Worm (Caenorhabditis elegans) whole organism, L1 larva: ENCODE data around the gene F46B6.6.

Experiments used
- C16A3.4 ChIP-seq: fragments of 150-350 bp; optimal IDR thresholded peaks from 2 replicates; lab custom pipeline; 2014; ENCODE audit warnings: missing biosample characterization, missing genetic modification characterization
- C34B4.2 ChIP-seq: sonication (generic microtip); optimal IDR thresholded peaks from 2 replicates; lab custom pipeline; 2017; ENCODE audit warnings: mild to moderate bottlenecking, missing genetic modification characterization, missing compliant biosample characterization
- Y116A8C.19 ChIP-seq: sonication (generic microtip); optimal IDR thresholded peaks from 2 replicates; lab custom pipeline; 2016; ENCODE audit warnings: missing compliant biosample characterization, missing genetic modification characterization, borderline replicate concordance
- alr-1 ChIP-seq: fragments of 200-800 bp; sonication (Bioruptor generic); optimal IDR thresholded peaks from 2 replicates; lab custom pipeline; 2018; ENCODE audit warnings: borderline replicate concordance, mild to moderate bottlenecking, missing genetic modification characterization, missing compliant biosample characterization
- aly-2 ChIP-seq: fragments of 150-350 bp; optimal IDR thresholded peaks from 2 replicates; lab custom pipeline; 2014; ENCODE audit warnings: missing biosample characterization, missing genetic modification characterization
- ama-1 ChIP-seq: fragments of 150-350 bp; optimal IDR thresholded peaks from 2 replicates; lab custom pipeline; 2014
- blmp-1 ChIP-seq: fragments of 150-350 bp; optimal IDR thresholded peaks from 2 replicates; lab custom pipeline; 2014; ENCODE audit warnings: missing biosample characterization, missing genetic modification characterization
- ceh-8 ChIP-seq: fragments of 200-800 bp; sonication (Bioruptor generic); optimal IDR thresholded peaks from 2 replicates; lab custom pipeline; 2018; ENCODE audit warnings: mild to moderate bottlenecking, missing genetic modification characterization, moderate library complexity, missing compliant biosample characterization
- ceh-82 ChIP-seq, 3 experiments: fragments of 150-350 bp in 1 of 3; sonication (generic microtip) in 2 of 3; optimal IDR thresholded peaks; 2 replicates each; lab custom pipeline; 2014 to 2017; ENCODE audit warnings: missing biosample characterization in 3 of 3, missing genetic modification characterization in 3 of 3
- ceh-90 ChIP-seq: sonication (generic microtip); optimal IDR thresholded peaks from 2 replicates; lab custom pipeline; 2016; ENCODE audit warnings: missing genetic modification characterization, missing compliant biosample characterization
- ces-1 ChIP-seq: fragments of 150-350 bp; optimal IDR thresholded peaks from 2 replicates; lab custom pipeline; 2014; ENCODE audit warnings: missing biosample characterization, missing genetic modification reagents, missing genetic modification characterization
- dsc-1 ChIP-seq: sonication (generic microtip); optimal IDR thresholded peaks from 2 replicates; lab custom pipeline; 2016; ENCODE audit warnings: mild to moderate bottlenecking, missing genetic modification characterization, missing compliant biosample characterization
- efl-1 ChIP-seq, 4 experiments: fragments of 150-350 bp; optimal IDR thresholded peaks in 3 of 4; peaks in 1 of 4; 1 replicate in 1 of 4; 2 replicates in 3 of 4; lab custom pipeline; 2014; ENCODE audit warnings: missing biosample characterization in 2 of 4, missing genetic modification characterization in 2 of 4, missing genetic modification reagents in 2 of 4
- efl-3 ChIP-seq: fragments of 200-800 bp; sonication (Bioruptor generic); optimal IDR thresholded peaks from 2 replicates; lab custom pipeline; 2018; ENCODE audit warnings: mild to moderate bottlenecking, missing genetic modification characterization, missing compliant biosample characterization
- egl-27 ChIP-seq, 2 experiments: fragments of 150-350 bp in 1 of 2; sonication (generic microtip); optimal IDR thresholded peaks; 3 replicates each; lab custom pipeline; 2017 to 2018; ENCODE audit warnings: missing biosample characterization in 2 of 2, missing genetic modification characterization in 2 of 2, missing genetic modification reagents in 2 of 2
- fkh-4 ChIP-seq: sonication (generic microtip); optimal IDR thresholded peaks from 2 replicates; lab custom pipeline; 2016; ENCODE audit warnings: missing compliant biosample characterization, missing genetic modification characterization, borderline replicate concordance
- fos-1 ChIP-seq: fragments of 150-350 bp; optimal IDR thresholded peaks from 2 replicates; lab custom pipeline; 2014; ENCODE audit warnings: missing biosample characterization, missing genetic modification characterization
- grh-1 ChIP-seq: fragments of 200-800 bp; sonication (Bioruptor generic); IDR thresholded peaks from 2 replicates; pipeline ENCODE4 v1.3.6; 2022; ENCODE audit warnings: missing genetic modification reagents, missing genetic modification characterization, missing compliant biosample characterization
- hlh-17 ChIP-seq: fragments of 200-800 bp; sonication (Bioruptor generic); optimal IDR thresholded peaks from 2 replicates; lab custom pipeline; 2018; ENCODE audit warnings: missing genetic modification characterization, mild to moderate bottlenecking, missing compliant biosample characterization, moderate library complexity, borderline replicate concordance
- hpl-2 ChIP-seq: fragments of 150-350 bp; optimal IDR thresholded peaks from 2 replicates; lab custom pipeline; 2014; ENCODE audit warnings: missing biosample characterization, missing genetic modification reagents, missing genetic modification characterization
- isw-1 ChIP-seq: fragments of 200-800 bp; sonication (Bioruptor generic); IDR thresholded peaks from 2 replicates; pipeline ENCODE4 v1.3.6; 2022; ENCODE audit warnings: missing genetic modification characterization, missing compliant biosample characterization
- jun-1 ChIP-seq: fragments of 150-350 bp; optimal IDR thresholded peaks from 2 replicates; lab custom pipeline; 2014; ENCODE audit warnings: missing biosample characterization, missing genetic modification reagents, missing genetic modification characterization
- lin-13 ChIP-seq: fragments of 150-350 bp; optimal IDR thresholded peaks from 2 replicates; lab custom pipeline; 2014; ENCODE audit warnings: missing biosample characterization, missing genetic modification reagents, missing genetic modification characterization
- lin-39 ChIP-seq: fragments of 150-350 bp; optimal IDR thresholded peaks from 2 replicates; lab custom pipeline; 2014; ENCODE audit warnings: missing biosample characterization, missing genetic modification reagents, missing genetic modification characterization
- mab-9 ChIP-seq: fragments of 200-800 bp; sonication (Bioruptor generic); IDR thresholded peaks from 2 replicates; pipeline ENCODE4 v1.3.6; 2022; ENCODE audit warnings: missing genetic modification reagents, missing genetic modification characterization, missing compliant biosample characterization
- nhr-237 ChIP-seq: fragments of 150-350 bp; optimal IDR thresholded peaks from 2 replicates; lab custom pipeline; 2014; ENCODE audit warnings: missing biosample characterization, missing genetic modification characterization
- nhr-71 ChIP-seq: sonication (generic microtip); optimal IDR thresholded peaks from 2 replicates; lab custom pipeline; 2016; ENCODE audit warnings: mild to moderate bottlenecking, missing genetic modification characterization, moderate library complexity, missing compliant biosample characterization
- nhr-76 ChIP-seq: sonication (generic microtip); optimal IDR thresholded peaks from 2 replicates; lab custom pipeline; 2017; ENCODE audit warnings: missing biosample characterization, missing genetic modification characterization
- nhr-77 ChIP-seq: fragments of 150-350 bp; optimal IDR thresholded peaks from 2 replicates; lab custom pipeline; 2014; ENCODE audit warnings: missing biosample characterization, missing genetic modification characterization
- nhr-90 ChIP-seq: sonication (generic microtip); optimal IDR thresholded peaks from 2 replicates; lab custom pipeline; 2016; ENCODE audit warnings: mild to moderate bottlenecking, missing genetic modification characterization, missing compliant biosample characterization; ENCODE audit not compliant: poor library complexity
- pag-3 ChIP-seq: sonication (generic microtip); optimal IDR thresholded peaks from 2 replicates; lab custom pipeline; 2017; ENCODE audit warnings: missing genetic modification characterization, mild to moderate bottlenecking, missing compliant biosample characterization, antibody characterized with exemption, borderline replicate concordance; ENCODE audit not compliant: insufficient read depth
- snpc-4 ChIP-seq: fragments of 150-350 bp; optimal IDR thresholded peaks from 2 replicates; lab custom pipeline; 2014; ENCODE audit warnings: missing biosample characterization, missing genetic modification characterization
- sox-4 ChIP-seq: sonication (generic microtip); optimal IDR thresholded peaks from 2 replicates; lab custom pipeline; 2016; ENCODE audit warnings: missing genetic modification characterization, missing compliant biosample characterization
- tbx-2 ChIP-seq: sonication (generic microtip); optimal IDR thresholded peaks from 2 replicates; lab custom pipeline; 2016; ENCODE audit warnings: missing genetic modification characterization, missing compliant biosample characterization
- unc-62 ChIP-seq: fragments of 150-350 bp; optimal IDR thresholded peaks from 2 replicates; lab custom pipeline; 2014; ENCODE audit warnings: missing biosample characterization, missing genetic modification reagents, missing genetic modification characterization
- unc-98 ChIP-seq: fragments of 200-800 bp; sonication (Bioruptor generic); IDR thresholded peaks from 2 replicates; pipeline ENCODE4 v1.3.6; 2022; ENCODE audit warnings: missing genetic modification characterization, missing compliant biosample characterization

F46B6.6 gene

ce11 chrV:9801965-9802364, 15.3 kb upstream of the F46B6.6 start, which contains the start of gene F46B6.10:
F46B6.10 (minus strand) TSS chrV:9802065.
- TF ChIP-seq C16A3.4 (tag; lab: Kevin White, UChicago) (no peak), grh-1 (no peak), ces-1 (no peak), ceh-90 (tag; lab: Kevin White, UChicago) (no peak), nhr-76 (tag; lab: Kevin White, UChicago) (no peak), hpl-2 (GFP tag; lab: Kevin White, UChicago) (no peak)

- TF ChIP-seq unc-62 (GFP tag; lab: Kevin White, UChicago) (no peak), nhr-71 (tag; lab: Kevin White, UChicago) (no peak), alr-1 (tag; lab: Kevin White, UChicago) (no peak), efl-3 (GFP tag; lab: Kevin White, UChicago) (no peak), ama-1 (lab: Kevin White, UChicago) (no peak), ceh-8 (GFP tag; lab: Kevin White, UChicago) (no peak), efl-1 (optimal IDR thresholded peaks at IDR 0.05; lab: Kevin White, UChicago) (no peak), efl-1 (GFP tag; optimal IDR thresholded peaks at IDR 0.05 in 1 of 2; lab: Kevin White, UChicago) (no peak), tbx-2 (no peak), lin-39 (tag; lab: Kevin White, UChicago) (no peak), unc-98 (GFP tag; lab: Robert Waterston, UW) (no peak), sox-4 (no peak), ceh-82 (tag; optimal IDR thresholded peaks at IDR 0.05; lab: Kevin White, UChicago) (no peak), lin-13 (GFP tag; lab: Kevin White, UChicago) (no peak), isw-1 (GFP tag; lab: Robert Waterston, UW) (no peak), ces-1 (no peak), mab-9 (no peak), nhr-77 (tag; lab: Kevin White, UChicago) (no peak), jun-1 (tag; lab: Kevin White, UChicago) (no peak), aly-2 (no peak)
Measured at ce11 chrV:9799076-9799475, 12.4 kb upstream of the F46B6.6 start, which contains the start of gene F46B6.13. F46B6.13 (minus strand) TSS chrV:9799176.

- TF ChIP-seq dsc-1, result peak; percentile 87
- no peak for TF ChIP-seq pag-3 (tag; lab: Kevin White, UChicago)
- no peak for TF ChIP-seq blmp-1 (tag; lab: Kevin White, UChicago)
- TF ChIP-seq egl-27 (tag; optimal IDR thresholded peaks at IDR 0.05; lab: Kevin White, UChicago), result no peak
- TF ChIP-seq fos-1, result no peak
- TF ChIP-seq fkh-4 (tag; lab: Kevin White, UChicago), result peak; percentile 34
- TF ChIP-seq efl-1 (optimal IDR thresholded peaks at IDR 0.05; lab: Kevin White, UChicago), result no peak
- peak in 1 of 2 experiments; percentile 51 for TF ChIP-seq efl-1 (GFP tag; optimal IDR thresholded peaks at IDR 0.05 in 1 of 2; lab: Kevin White, UChicago)
- TF ChIP-seq Y116A8C.19, result no peak
- TF ChIP-seq, all 84 proteins: peak for 3
Measured at ce11 chrV:9798212-9798611, 11.5 kb upstream of the F46B6.6 start.

ce11 chrV:9796562-9796961, 9.9 kb upstream of the F46B6.6 start, which contains the start of gene F46B6.9:
F46B6.9 (plus strand) TSS chrV:9796862.
- TF ChIP-seq hlh-17 (GFP tag; lab: Kevin White, UChicago) (no peak), nhr-90 (tag; lab: Kevin White, UChicago) (no peak), snpc-4 (tag; lab: Kevin White, UChicago) (no peak), C34B4.2 (no peak), nhr-237 (tag; lab: Kevin White, UChicago) (no peak), C16A3.4 (tag; lab: Kevin White, UChicago) (no peak)
